Fruit fly (Drosophila melanogaster) whole organism, pupa: ENCODE results near the gene RagA-B.

ENCODE experiments used
- CG10348 ChIP-seq: fragments of 200-800 bp; sonication (Bioruptor generic); IDR thresholded peaks from 2 replicates; pipeline ENCODE4 v1.3.6; 2022; ENCODE audit warnings: missing biosample characterization, missing genetic modification characterization
- CG12605 ChIP-seq: fragments of 200-800 bp; sonication (Bioruptor generic); IDR thresholded peaks from 2 replicates; pipeline ENCODE4 v1.3.6; 2022; ENCODE audit warnings: missing biosample characterization, missing genetic modification characterization
- CG13204 ChIP-seq: fragments of 200-800 bp; sonication (Bioruptor generic); optimal IDR thresholded peaks from 2 replicates; lab custom pipeline; 2018; ENCODE audit warnings: missing biosample characterization, mild to moderate bottlenecking, missing genetic modification characterization, moderate library complexity
- CG14655 ChIP-seq: fragments of 200-800 bp; sonication (Bioruptor generic); optimal IDR thresholded peaks from 3 replicates; lab custom pipeline; 2017; ENCODE audit warnings: mild to moderate bottlenecking, missing biosample characterization, missing genetic modification reagents, missing genetic modification characterization
- CG15710 ChIP-seq: fragments of 200-800 bp; sonication (Bioruptor generic); optimal IDR thresholded peaks from 2 replicates; lab custom pipeline; 2018; ENCODE audit warnings: missing biosample characterization, mild to moderate bottlenecking, missing genetic modification characterization, moderate library complexity
- CG17806 ChIP-seq: fragments of 200-800 bp; sonication (Bioruptor generic); optimal IDR thresholded peaks from 2 replicates; lab custom pipeline; 2018; ENCODE audit warnings: missing biosample characterization, mild to moderate bottlenecking, missing genetic modification characterization, moderate library complexity
- CG32121 ChIP-seq: fragments of 200-800 bp; sonication (Bioruptor generic); IDR thresholded peaks from 2 replicates; pipeline ENCODE4 v1.3.6; 2022; ENCODE audit warnings: missing biosample characterization, missing genetic modification characterization
- CG34367 ChIP-seq: fragments of 200-800 bp; sonication (Bioruptor generic); optimal IDR thresholded peaks from 2 replicates; lab custom pipeline; 2018; ENCODE audit warnings: missing biosample characterization, mild to moderate bottlenecking, missing genetic modification characterization
- CG4496 ChIP-seq: fragments of 200-800 bp; sonication (Bioruptor generic); IDR thresholded peaks from 3 replicates; pipeline ENCODE4 v1.3.6; 2022; ENCODE audit warnings: missing biosample characterization, missing genetic modification characterization
- CG8159 ChIP-seq: fragments of 200-800 bp; sonication (Bioruptor generic); optimal IDR thresholded peaks from 3 replicates; lab custom pipeline; 2018; ENCODE audit warnings: missing biosample characterization, mild to moderate bottlenecking, missing genetic modification characterization, moderate library complexity
- CG8301 ChIP-seq: fragments of 200-800 bp; sonication (Bioruptor generic); optimal IDR thresholded peaks from 2 replicates; lab custom pipeline; 2018; ENCODE audit warnings: missing biosample characterization, mild to moderate bottlenecking, missing genetic modification characterization
- CG9948 ChIP-seq: fragments of 200-800 bp; sonication (Bioruptor generic); optimal IDR thresholded peaks from 2 replicates; lab custom pipeline; 2018; ENCODE audit warnings: missing biosample characterization, mild to moderate bottlenecking, missing genetic modification characterization, moderate library complexity
- D1 ChIP-seq: fragments of 200-800 bp; sonication (Bioruptor generic); optimal IDR thresholded peaks from 2 replicates; lab custom pipeline; 2018; ENCODE audit warnings: missing biosample characterization, mild to moderate bottlenecking, missing genetic modification characterization, moderate library complexity
- EcR ChIP-seq: fragments of 200-800 bp; sonication (Bioruptor generic); optimal IDR thresholded peaks from 3 replicates; lab custom pipeline; 2019; ENCODE audit warnings: missing biosample characterization, missing genetic modification characterization, mild to moderate bottlenecking, moderate library complexity, missing genetic modification reagents
- Ets98B ChIP-seq: fragments of 200-800 bp; sonication (Bioruptor generic); IDR thresholded peaks from 2 replicates; pipeline ENCODE4 v1.3.6; 2022; ENCODE audit warnings: missing biosample characterization, missing genetic modification characterization
- Pif1A ChIP-seq: fragments of 200-800 bp; sonication (Bioruptor generic); optimal IDR thresholded peaks from 3 replicates; lab custom pipeline; 2016; ENCODE audit warnings: missing biosample characterization, missing genetic modification characterization
- Pif1B ChIP-seq: fragments of 200-800 bp; sonication (Bioruptor generic); optimal IDR thresholded peaks from 3 replicates; lab custom pipeline; 2016; ENCODE audit warnings: missing biosample characterization, missing genetic modification characterization
- Snoo ChIP-seq: fragments of 200-800 bp; sonication (Bioruptor generic); optimal IDR thresholded peaks from 3 replicates; lab custom pipeline; 2017; ENCODE audit warnings: missing biosample characterization, mild to moderate bottlenecking, missing genetic modification characterization, inconsistent platforms
- fd96Ca ChIP-seq: fragments of 200-800 bp; sonication (Bioruptor generic); IDR thresholded peaks from 3 replicates; pipeline ENCODE4 v1.3.6; 2022; ENCODE audit warnings: missing biosample characterization, missing genetic modification characterization
- gl ChIP-seq: fragments of 200-800 bp; sonication (Bioruptor generic); optimal IDR thresholded peaks from 2 replicates; lab custom pipeline; 2018; ENCODE audit warnings: missing biosample characterization, mild to moderate bottlenecking, missing genetic modification characterization
- rn ChIP-seq: fragments of 200-800 bp; sonication (Bioruptor generic); IDR thresholded peaks from 2 replicates; pipeline ENCODE4 v1.3.6; 2022; ENCODE audit warnings: missing biosample characterization, missing genetic modification characterization

RagA-B gene

dm6 chr3R:8978768-8979167 lies 5.3 kb downstream of the RagA-B start:
- no peak for TF ChIP-seq rn
- TF ChIP-seq Ets98B (GFP tag; lab: Robert Waterston, UW) = no peak
- peak; percentile 8 for TF ChIP-seq D1 (tag; lab: Kevin White, UChicago)
- peak; percentile 4 for TF ChIP-seq CG13204 (GFP tag; lab: Kevin White, UChicago)
- no peak for TF ChIP-seq gl (tag; lab: Kevin White, UChicago)
- TF ChIP-seq Pif1B = peak; percentile 55
- peak; percentile 20 for TF ChIP-seq CG34367
- no peak for TF ChIP-seq EcR (GFP tag; lab: Kevin White, UChicago)
- peak; percentile 47 for TF ChIP-seq CG17806 (tag; lab: Kevin White, UChicago)
- peak; percentile 46 for TF ChIP-seq CG9948 (tag; lab: Kevin White, UChicago)
- TF ChIP-seq CG4496 (GFP tag; lab: Robert Waterston, UW) = no peak
- TF ChIP-seq CG14655 (GFP tag; lab: Kevin White, UChicago) = no peak
- TF ChIP-seq CG8159 (tag; lab: Kevin White, UChicago) = peak; percentile 74
- no peak for TF ChIP-seq fd96Ca (GFP tag; lab: Robert Waterston, UW)
- no peak for TF ChIP-seq CG12605 (GFP tag; lab: Robert Waterston, UW)
- TF ChIP-seq Snoo (tag; lab: Kevin White, UChicago) = peak; percentile 84
- no peak for TF ChIP-seq CG8301 (tag; lab: Kevin White, UChicago)
- peak; percentile 74 for TF ChIP-seq CG15710 (tag; lab: Kevin White, UChicago)
- no peak for TF ChIP-seq CG32121 (GFP tag; lab: Robert Waterston, UW)
- no peak for TF ChIP-seq CG10348 (GFP tag; lab: Robert Waterston, UW)
- TF ChIP-seq Pif1A (GFP tag; lab: Kevin White, UChicago) = peak; percentile 38
- TF ChIP-seq, all 21 proteins: peak for 10

dm6 chr3R:8976073-8976593 lies 8.0 kb downstream of the RagA-B start:
- TF ChIP-seq CG9948 (tag; lab: Kevin White, UChicago) (no peak), CG17806 (tag; lab: Kevin White, UChicago) (no peak), EcR (GFP tag; lab: Kevin White, UChicago) (no peak), rn (no peak)

dm6 chr3R:8971794-8972193 lies 12.3 kb downstream of the RagA-B start:
- no peak for TF ChIP-seq Pif1B
- TF ChIP-seq CG34367 = peak; percentile 22
- TF ChIP-seq EcR (GFP tag; lab: Kevin White, UChicago) = peak; percentile 11
- peak; percentile 29 for TF ChIP-seq CG8301 (tag; lab: Kevin White, UChicago)
- peak; percentile 78 for TF ChIP-seq CG12605 (GFP tag; lab: Robert Waterston, UW)
- peak; percentile 58 for TF ChIP-seq Pif1A (GFP tag; lab: Kevin White, UChicago)
- TF ChIP-seq CG14655 (GFP tag; lab: Kevin White, UChicago) = peak; percentile 30
- TF ChIP-seq rn = 0 out of 2 replicates have a peak, but pooled peaks have one; percentile 4
- peak; percentile 26 for TF ChIP-seq CG9948 (tag; lab: Kevin White, UChicago)
- TF ChIP-seq Ets98B (GFP tag; lab: Robert Waterston, UW) = peak; percentile 67
- TF ChIP-seq fd96Ca (GFP tag; lab: Robert Waterston, UW) = peak; percentile 68; the same call in 2 of the 3 replicates
- TF ChIP-seq CG13204 (GFP tag; lab: Kevin White, UChicago) = peak; percentile 60
- TF ChIP-seq CG17806 (tag; lab: Kevin White, UChicago) = no peak
- TF ChIP-seq Snoo (tag; lab: Kevin White, UChicago) = peak; percentile 29
- TF ChIP-seq CG15710 (tag; lab: Kevin White, UChicago) = peak; percentile 28
- TF ChIP-seq gl (tag; lab: Kevin White, UChicago) = no peak
- TF ChIP-seq CG4496 (GFP tag; lab: Robert Waterston, UW) = peak; percentile 66; the same call in 1 of the 3 replicates
- TF ChIP-seq D1 (tag; lab: Kevin White, UChicago) = no peak
- TF ChIP-seq CG10348 (GFP tag; lab: Robert Waterston, UW) = no peak
- TF ChIP-seq CG8159 (tag; lab: Kevin White, UChicago) = peak; percentile 18
- TF ChIP-seq CG32121 (GFP tag; lab: Robert Waterston, UW) = no peak

- TF ChIP-seq CG8301 (tag; lab: Kevin White, UChicago) (no peak), D1 (tag; lab: Kevin White, UChicago) (no peak), CG12605 (GFP tag; lab: Robert Waterston, UW) (no peak), CG15710 (tag; lab: Kevin White, UChicago) (no peak), CG8159 (tag; lab: Kevin White, UChicago) (no peak), Snoo (tag; lab: Kevin White, UChicago) (no peak), EcR (GFP tag; lab: Kevin White, UChicago) (no peak), fd96Ca (GFP tag; lab: Robert Waterston, UW) (no peak), gl (tag; lab: Kevin White, UChicago) (no peak), Ets98B (GFP tag; lab: Robert Waterston, UW) (no peak), CG34367 (no peak), CG13204 (GFP tag; lab: Kevin White, UChicago) (no peak), CG9948 (tag; lab: Kevin White, UChicago) (no peak)
Observed at dm6 chr3R:8970707-8971106, 13.4 kb downstream of the RagA-B start.

dm6 chr3R:8969926-8970306 lies 14.2 kb downstream of the RagA-B start:
- TF ChIP-seq CG32121 (GFP tag; lab: Robert Waterston, UW) = no peak
- TF ChIP-seq gl (tag; lab: Kevin White, UChicago) = no peak
- no peak for TF ChIP-seq CG12605 (GFP tag; lab: Robert Waterston, UW)
- no peak for TF ChIP-seq Pif1A (GFP tag; lab: Kevin White, UChicago)
- TF ChIP-seq rn = no peak
